Fruit fly (Drosophila melanogaster): ENCODE results near the gene Kat60.

- no peak for TF ChIP-seq CG8478 (optimal IDR thresholded peaks at IDR 0.05)
- no peak for TF ChIP-seq CTCF (optimal IDR thresholded peaks at IDR 0.05)
Measured at dm6 chr3R:5211901-5212758, 19.9 kb downstream of the Kat60 start.
